Worm (Caenorhabditis elegans) whole organism, L4/young adult: Measurements from ENCODE around the gene ZC239.21.
"Not testable (repeated sequence)": the region's sequence is repeated elsewhere in the genome, so short reads cannot be mapped to it uniquely, and the experiment has no call there.

Experiments
- W03F9.2 ChIP-seq: fragments of 150-350 bp; optimal IDR thresholded peaks from 2 replicates; lab custom pipeline; 2014; ENCODE audit warnings: missing biosample characterization, missing genetic modification characterization
- him-1 ChIP-seq: sonication (generic microtip); optimal IDR thresholded peaks from 2 replicates; lab custom pipeline; 2016; ENCODE audit warnings: missing genotype, missing genetic modification reagents, missing genetic modification characterization, missing compliant biosample characterization

ce11 chrII:3215762-3216161 lies 9.0 kb downstream of the ZC239.21 start, which contains the start of gene ZC239.3:
- TF ChIP-seq him-1 (tag; lab: Kevin White, UChicago); W03F9.2: not testable (repeated sequence)
